Worm (Caenorhabditis elegans) whole organism, L4/young adult: ENCODE data around the gene lgc-7.

Source experiments
- W03F9.2 ChIP-seq: fragments of 150-350 bp; optimal IDR thresholded peaks from 2 replicates; lab custom pipeline; 2014; ENCODE audit warnings: missing biosample characterization, missing genetic modification characterization
- dao-5 ChIP-seq: sonication (generic microtip); optimal IDR thresholded peaks from 2 replicates; lab custom pipeline; 2016; ENCODE audit warnings: missing genotype, missing genetic modification characterization, moderate library complexity, missing compliant biosample characterization
- him-1 ChIP-seq: sonication (generic microtip); optimal IDR thresholded peaks from 2 replicates; lab custom pipeline; 2016; ENCODE audit warnings: missing genotype, missing genetic modification reagents, missing genetic modification characterization, missing compliant biosample characterization

DNA sequence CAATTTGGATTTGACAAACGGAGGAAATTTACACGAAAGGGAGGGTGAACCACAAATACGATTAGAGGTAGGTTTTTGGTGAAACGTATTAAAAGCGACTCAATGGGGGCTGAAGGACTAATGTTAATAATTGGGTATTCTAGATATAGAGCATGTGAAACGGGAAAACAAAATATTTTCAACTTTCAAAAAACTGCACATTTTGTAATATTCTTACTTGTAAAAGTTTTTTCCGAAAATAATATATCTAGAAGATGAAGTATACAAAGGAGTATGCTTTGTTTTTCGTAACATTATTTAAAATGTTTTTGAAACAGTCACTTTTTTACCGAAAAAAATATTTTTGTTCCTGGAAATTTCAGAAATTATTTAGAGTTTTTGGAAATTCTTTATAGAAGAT lies 32.5 kb downstream of the lgc-7 start:
- TF ChIP-seq him-1 (tag; lab: Kevin White, UChicago) (no peak), W03F9.2 (tag; lab: Kevin White, UChicago) (no peak), dao-5 (tag; lab: Kevin White, UChicago) (no peak)
